Worm (Caenorhabditis elegans) whole organism, L3 larva: ENCODE results near the gene F58H1.3.

Experiments
- R02D3.7 ChIP-seq: fragments of 150-350 bp; optimal IDR thresholded peaks from 2 replicates; lab custom pipeline; 2014; ENCODE audit warnings: missing biosample characterization, missing genetic modification characterization
- ZK546.5 ChIP-seq: sonication (generic microtip); optimal IDR thresholded peaks from 2 replicates; lab custom pipeline; 2017; ENCODE audit warnings: missing biosample characterization, missing genetic modification characterization
- aly-2 ChIP-seq: fragments of 150-350 bp; optimal IDR thresholded peaks from 2 replicates; lab custom pipeline; 2014; ENCODE audit warnings: missing biosample characterization, missing genetic modification characterization
- ama-1 ChIP-seq: fragments of 150-350 bp; optimal IDR thresholded peaks from 2 replicates; lab custom pipeline; 2018
- elt-2 ChIP-seq: sonication (generic microtip); optimal IDR thresholded peaks from 2 replicates; lab custom pipeline; 2016; ENCODE audit warnings: missing genetic modification reagents, mild to moderate bottlenecking, missing genetic modification characterization, missing compliant biosample characterization
- fkh-10 ChIP-seq: sonication (generic microtip); optimal IDR thresholded peaks from 2 replicates; lab custom pipeline; 2017; ENCODE audit warnings: missing biosample characterization, missing genetic modification reagents, missing genetic modification characterization
- mdl-1 ChIP-seq: fragments of 150-350 bp; optimal IDR thresholded peaks from 2 replicates; lab custom pipeline; 2014; ENCODE audit warnings: missing biosample characterization, missing genetic modification characterization
- pqm-1 ChIP-seq: fragments of 150-350 bp; optimal IDR thresholded peaks from 2 replicates; lab custom pipeline; 2017; ENCODE audit warnings: missing biosample characterization, missing genetic modification characterization, inconsistent platforms

- no peak for TF ChIP-seq ZK546.5 (tag; lab: Kevin White, UChicago)
- TF ChIP-seq R02D3.7 (tag; lab: Kevin White, UChicago): no peak
- no peak for TF ChIP-seq ama-1
- no peak for TF ChIP-seq fkh-10 (GFP tag; lab: Kevin White, UChicago)
- no peak for TF ChIP-seq mdl-1 (tag; lab: Kevin White, UChicago)
- TF ChIP-seq elt-2: no peak
- TF ChIP-seq aly-2 (tag; lab: Kevin White, UChicago): no peak
- no peak for TF ChIP-seq pqm-1 (tag; lab: Kevin White, UChicago)
These were observed 36.2 kb upstream of the F58H1.3 start for ce11 chrV:11897604-11898003.
